Worm (Caenorhabditis elegans) whole organism, young adult: Measurements from ENCODE around the gene T01D3.3.

Experiments used
- B0035.1 ChIP-seq: sonication (generic microtip); optimal IDR thresholded peaks from 2 replicates; lab custom pipeline; 2016; ENCODE audit warnings: missing genetic modification characterization, mild to moderate bottlenecking, missing compliant biosample characterization, missing genotype, missing genetic modification reagents
- F23B12.7 ChIP-seq: sonication (generic microtip); optimal IDR thresholded peaks from 2 replicates; lab custom pipeline; 2017; ENCODE audit warnings: missing genetic modification characterization, mild to moderate bottlenecking, missing compliant biosample characterization, antibody characterized with exemption, moderate library complexity; ENCODE audit not compliant: insufficient read depth
- F33H1.4 ChIP-seq: fragments of 200-800 bp; sonication (Bioruptor generic); IDR thresholded peaks from 2 replicates; pipeline ENCODE4 v1.3.6; 2022; ENCODE audit warnings: missing genetic modification reagents, missing genetic modification characterization, missing compliant biosample characterization
- F57A8.1 ChIP-seq: fragments of 200-800 bp; sonication (Bioruptor generic); optimal IDR thresholded peaks from 2 replicates; lab custom pipeline; 2018; ENCODE audit warnings: mild to moderate bottlenecking, missing genetic modification characterization, moderate library complexity, missing compliant biosample characterization
- K11D2.4 ChIP-seq: fragments of 200-800 bp; sonication (Bioruptor generic); IDR thresholded peaks from 2 replicates; pipeline ENCODE4 v1.3.6; 2022; ENCODE audit warnings: missing genetic modification reagents, missing genetic modification characterization, missing compliant biosample characterization
- K12H6.12 ChIP-seq: fragments of 200-800 bp; sonication (Bioruptor generic); optimal IDR thresholded peaks from 2 replicates; lab custom pipeline; 2018; ENCODE audit warnings: mild to moderate bottlenecking, missing genetic modification characterization, missing compliant biosample characterization
- Y53G8AR.9 ChIP-seq: fragments of 200-800 bp; sonication (Bioruptor generic); conservative IDR thresholded peaks from 2 replicates; pipeline ENCODE4 v1.3.6; 2022; ENCODE audit warnings: missing genetic modification reagents, missing genetic modification characterization, missing compliant biosample characterization
- Y79H2A.3 ChIP-seq: fragments of 200-800 bp; sonication (Bioruptor generic); conservative IDR thresholded peaks from 2 replicates; pipeline ENCODE4 v1.3.6; 2022; ENCODE audit warnings: missing genetic modification reagents, missing genetic modification characterization, missing compliant biosample characterization
- ama-1 ChIP-seq, 3 experiments: fragments of 150-350 bp in 1 of 3; sonication (generic microtip) in 2 of 3; optimal IDR thresholded peaks; 2 replicates each; lab custom pipeline; 2014 to 2018; ENCODE audit warnings: missing biosample characterization in 2 of 3, missing genetic modification characterization in 2 of 3, missing genetic modification reagents in 2 of 3
- attf-3 ChIP-seq: fragments of 200-800 bp; sonication (Bioruptor generic); conservative IDR thresholded peaks from 2 replicates; pipeline ENCODE4 v1.3.6; 2022; ENCODE audit warnings: missing genetic modification reagents, missing genetic modification characterization, missing compliant biosample characterization
- attf-5 ChIP-seq: fragments of 200-800 bp; sonication (Bioruptor generic); optimal IDR thresholded peaks from 2 replicates; lab custom pipeline; 2018; ENCODE audit warnings: mild to moderate bottlenecking, missing genetic modification characterization, missing compliant biosample characterization
- attf-6 ChIP-seq: fragments of 200-800 bp; sonication (Bioruptor generic); IDR thresholded peaks from 2 replicates; pipeline ENCODE4 v1.3.6; 2022; ENCODE audit warnings: missing genetic modification reagents, missing genetic modification characterization, missing compliant biosample characterization
- cebp-1 ChIP-seq, 2 experiments: fragments of 200-800 bp in 1 of 2; sonication (Bioruptor generic) in 1 of 2; sonication (generic microtip) in 1 of 2; IDR thresholded peaks in 1 of 2; optimal IDR thresholded peaks in 1 of 2; 2 replicates each; pipeline versions ENCODE4 v1.3.6 to Lab custom; 2017 to 2022; ENCODE audit warnings: missing compliant biosample characterization in 2 of 2, missing genetic modification characterization in 2 of 2, mild to moderate bottlenecking in 1 of 2, missing genetic modification reagents in 1 of 2, moderate library complexity in 1 of 2
- ceh-27 ChIP-seq: fragments of 200-800 bp; sonication (Bioruptor generic); optimal IDR thresholded peaks from 2 replicates; lab custom pipeline; 2018; ENCODE audit warnings: mild to moderate bottlenecking, missing genetic modification characterization, moderate library complexity, missing compliant biosample characterization
- ceh-40 ChIP-seq: fragments of 200-800 bp; sonication (Bioruptor generic); IDR thresholded peaks from 2 replicates; pipeline ENCODE4 v1.3.6; 2022; ENCODE audit warnings: missing genetic modification characterization, missing compliant biosample characterization
- ceh-58 ChIP-seq: fragments of 200-800 bp; sonication (Bioruptor generic); IDR thresholded peaks from 2 replicates; pipeline ENCODE4 v1.3.6; 2022; ENCODE audit warnings: missing genetic modification characterization, missing compliant biosample characterization
- ceh-91 ChIP-seq: fragments of 200-800 bp; sonication (Bioruptor generic); IDR thresholded peaks from 2 replicates; pipeline ENCODE4 v1.3.6; 2022; ENCODE audit warnings: missing genetic modification reagents, missing genetic modification characterization, missing compliant biosample characterization
- chd-7 ChIP-seq: sonication (generic microtip); optimal IDR thresholded peaks from 2 replicates; lab custom pipeline; 2016; ENCODE audit warnings: mild to moderate bottlenecking, missing genetic modification characterization, moderate library complexity, missing compliant biosample characterization
- dox-1 ChIP-seq: fragments of 200-800 bp; sonication (Bioruptor generic); IDR thresholded peaks from 2 replicates; pipeline ENCODE4 v1.3.6; 2022; ENCODE audit warnings: missing genetic modification reagents, missing genetic modification characterization, missing compliant biosample characterization
- dpff-1 ChIP-seq: sonication (generic microtip); optimal IDR thresholded peaks from 2 replicates; lab custom pipeline; 2017; ENCODE audit warnings: mild to moderate bottlenecking, missing genetic modification characterization, missing compliant biosample characterization
- efl-1 ChIP-seq: fragments of 150-350 bp; optimal IDR thresholded peaks from 2 replicates; lab custom pipeline; 2014; ENCODE audit warnings: missing biosample characterization, missing genetic modification reagents, missing genetic modification characterization
- egrh-3 ChIP-seq: fragments of 200-800 bp; sonication (Bioruptor generic); IDR thresholded peaks from 2 replicates; pipeline ENCODE4 v1.3.6; 2022; ENCODE audit warnings: missing genetic modification reagents, missing genetic modification characterization, missing compliant biosample characterization
- ekl-4 ChIP-seq: fragments of 200-800 bp; sonication (Bioruptor generic); IDR thresholded peaks from 2 replicates; pipeline ENCODE4 v1.3.6; 2022; ENCODE audit warnings: missing genetic modification reagents, missing genetic modification characterization, missing compliant biosample characterization
- ets-4 ChIP-seq: fragments of 200-800 bp; sonication (Bioruptor generic); optimal IDR thresholded peaks from 2 replicates; lab custom pipeline; 2018; ENCODE audit warnings: mild to moderate bottlenecking, missing genetic modification characterization, missing compliant biosample characterization
- fkh-3 ChIP-seq: sonication (generic microtip); optimal IDR thresholded peaks from 2 replicates; lab custom pipeline; 2016; ENCODE audit warnings: mild to moderate bottlenecking, missing genetic modification characterization, missing compliant biosample characterization
- hmg-1.2 ChIP-seq: fragments of 200-800 bp; sonication (Bioruptor generic); IDR thresholded peaks from 2 replicates; pipeline ENCODE4 v1.3.6; 2022; ENCODE audit warnings: missing genetic modification reagents, missing genetic modification characterization, missing compliant biosample characterization
- let-526 ChIP-seq: fragments of 200-800 bp; sonication (Bioruptor generic); IDR thresholded peaks from 2 replicates; pipeline ENCODE4 v1.3.6; 2022; ENCODE audit warnings: missing genetic modification reagents, missing genetic modification characterization, missing compliant biosample characterization
- lin-35 ChIP-seq, 3 experiments: fragments of 150-350 bp in 2 of 3; sonication (generic microtip) in 1 of 3; optimal IDR thresholded peaks; 2 replicates each; lab custom pipeline; 2014 to 2018; ENCODE audit warnings: missing biosample characterization in 3 of 3, missing genetic modification characterization in 3 of 3, missing genetic modification reagents in 3 of 3
- lin-40 ChIP-seq: sonication (generic microtip); optimal IDR thresholded peaks from 2 replicates; lab custom pipeline; 2016; ENCODE audit warnings: missing genetic modification characterization, mild to moderate bottlenecking, missing compliant biosample characterization, missing genotype, missing genetic modification reagents
- madf-10 ChIP-seq: sonication (generic microtip); optimal IDR thresholded peaks from 2 replicates; lab custom pipeline; 2016; ENCODE audit warnings: mild to moderate bottlenecking, missing genetic modification characterization, missing compliant biosample characterization
- madf-3 ChIP-seq: fragments of 200-800 bp; sonication (Bioruptor generic); IDR thresholded peaks from 2 replicates; pipeline ENCODE4 v1.3.6; 2022; ENCODE audit warnings: missing genetic modification reagents, missing genetic modification characterization, missing compliant biosample characterization
- madf-6 ChIP-seq: fragments of 200-800 bp; sonication (Bioruptor generic); IDR thresholded peaks from 2 replicates; pipeline ENCODE4 v1.3.6; 2022; ENCODE audit warnings: missing genetic modification reagents, missing genetic modification characterization, missing compliant biosample characterization
- mxl-1 ChIP-seq: sonication (generic microtip); optimal IDR thresholded peaks from 2 replicates; lab custom pipeline; 2016; ENCODE audit warnings: missing genetic modification characterization, missing compliant biosample characterization
- nfyb-1 ChIP-seq: fragments of 200-800 bp; sonication (Bioruptor generic); IDR thresholded peaks from 2 replicates; pipeline ENCODE4 v1.3.6; 2022; ENCODE audit warnings: missing genetic modification reagents, missing genetic modification characterization, missing compliant biosample characterization
- nhr-27 ChIP-seq: fragments of 200-800 bp; sonication (Bioruptor generic); optimal IDR thresholded peaks from 2 replicates; lab custom pipeline; 2018; ENCODE audit warnings: mild to moderate bottlenecking, missing genetic modification characterization, moderate library complexity, missing compliant biosample characterization
- nhr-80 ChIP-seq: sonication (generic microtip); optimal IDR thresholded peaks from 2 replicates; lab custom pipeline; 2016; ENCODE audit warnings: missing genetic modification characterization, missing compliant biosample characterization
- pbrm-1 ChIP-seq: fragments of 200-800 bp; sonication (Bioruptor generic); IDR thresholded peaks from 2 replicates; pipeline ENCODE4 v1.3.6; 2022; ENCODE audit warnings: missing genetic modification reagents, missing genetic modification characterization, missing compliant biosample characterization
- rcor-1 ChIP-seq: fragments of 200-800 bp; sonication (Bioruptor generic); IDR thresholded peaks from 2 replicates; pipeline ENCODE4 v1.3.6; 2022; ENCODE audit warnings: missing genetic modification reagents, missing genetic modification characterization, missing compliant biosample characterization
- repo-1 ChIP-seq: sonication (generic microtip); optimal IDR thresholded peaks from 2 replicates; lab custom pipeline; 2017; ENCODE audit warnings: mild to moderate bottlenecking, missing genetic modification characterization, missing compliant biosample characterization
- snpc-1.1 ChIP-seq: sonication (generic microtip); optimal IDR thresholded peaks from 2 replicates; lab custom pipeline; 2017; ENCODE audit warnings: missing genetic modification characterization, mild to moderate bottlenecking, missing compliant biosample characterization, antibody characterized with exemption, moderate library complexity, missing genotype, missing genetic modification reagents; ENCODE audit not compliant: insufficient read depth
- somi-1 ChIP-seq: fragments of 200-800 bp; sonication (Bioruptor generic); optimal IDR thresholded peaks from 2 replicates; lab custom pipeline; 2018; ENCODE audit warnings: mild to moderate bottlenecking, missing genetic modification characterization, missing compliant biosample characterization
- tlf-1 ChIP-seq: fragments of 200-800 bp; sonication (Bioruptor generic); optimal IDR thresholded peaks from 2 replicates; lab custom pipeline; 2018; ENCODE audit warnings: mild to moderate bottlenecking, missing genetic modification characterization, missing compliant biosample characterization
- ztf-26 ChIP-seq: sonication (generic microtip); optimal IDR thresholded peaks from 2 replicates; lab custom pipeline; 2017; ENCODE audit warnings: missing genetic modification characterization, missing compliant biosample characterization

T01D3.3 gene

DNA sequence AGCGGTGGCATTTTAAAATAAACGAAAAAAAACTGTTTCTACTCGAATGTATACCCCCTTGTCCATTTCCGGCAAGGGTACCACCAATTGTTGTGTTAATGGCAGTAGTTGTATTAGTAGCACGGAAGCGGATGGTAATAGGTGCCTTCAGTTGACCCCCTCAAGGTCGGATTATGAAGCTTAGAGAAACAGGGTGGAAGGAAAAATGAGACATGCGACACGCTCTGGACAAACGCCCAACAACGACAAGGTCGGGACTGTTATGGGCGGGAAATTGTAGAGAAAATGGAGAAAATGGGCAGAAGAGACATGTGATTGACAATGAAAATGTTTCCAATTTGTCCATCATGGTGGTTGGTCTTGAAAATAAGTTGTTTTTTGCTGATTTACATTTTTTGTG, at the start of gene T01D3.3:
TSS of gene T01D3.3 (plus strand) at position 312 of the 400 bp plus-strand sequence.
- TF ChIP-seq ama-1 (optimal IDR thresholded peaks at IDR 0.05; lab: Kevin White, UChicago) (no peak), ama-1 (GFP tag; optimal IDR thresholded peaks at IDR 0.05; lab: Kevin White, UChicago) (no peak), F23B12.7 (no peak)
- TF ChIP-seq, all 124 proteins: peak for 0

DNA sequence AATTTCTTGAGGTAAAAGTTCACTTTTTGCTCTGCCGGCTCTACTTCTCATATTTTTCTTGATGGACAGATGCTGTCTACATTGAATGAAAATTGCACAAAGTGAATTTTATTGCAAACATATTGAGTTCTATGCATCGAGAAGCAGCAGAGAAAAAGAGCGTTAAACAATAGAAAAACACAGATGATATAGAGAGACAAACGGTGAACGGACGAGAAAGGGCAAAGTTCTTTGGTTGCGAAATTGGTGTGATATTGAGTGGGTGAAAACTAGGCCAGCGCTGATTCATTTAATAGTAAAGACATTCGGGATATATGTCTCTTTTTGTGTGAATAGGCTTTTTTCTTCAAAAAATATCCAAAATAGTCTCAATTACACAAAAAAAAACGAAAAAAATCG, 49.7 kb upstream of the T01D3.3 start:
- peak; percentile 8 for TF ChIP-seq nhr-80
- TF ChIP-seq attf-6 (GFP tag; lab: Robert Waterston, UW): no peak
- no peak for TF ChIP-seq efl-1
- 0 out of 2 replicates have a peak, but pooled peaks have one; percentile 20 for TF ChIP-seq Y53G8AR.9 (GFP tag; lab: Robert Waterston, UW)
- 0 out of 2 replicates have a peak, but pooled peaks have one; percentile 29 for TF ChIP-seq K11D2.4 (GFP tag; lab: Robert Waterston, UW)
- 0 out of 2 replicates have a peak, but pooled peaks have one; percentile 71 for TF ChIP-seq madf-3
- 0 out of 2 replicates have a peak, but pooled peaks have one; percentile 23 for TF ChIP-seq nfyb-1 (GFP tag; lab: Robert Waterston, UW)
- TF ChIP-seq snpc-1.1 (tag; lab: Kevin White, UChicago): peak; percentile 14
- peak; percentile 67 for TF ChIP-seq cebp-1 (GFP tag; IDR thresholded peaks at IDR 0.05; lab: Robert Waterston, UW)
- TF ChIP-seq cebp-1 (tag; optimal IDR thresholded peaks at IDR 0.05; lab: Kevin White, UChicago): peak; percentile 76

ce11 chrV:13655202-13655764, 48.8 kb upstream of the T01D3.3 start:
- TF ChIP-seq attf-5 (GFP tag; lab: Kevin White, UChicago) (peak; percentile 6), hmg-1.2 (GFP tag; lab: Robert Waterston, UW) (peak; percentile 39), tlf-1 (GFP tag; lab: Kevin White, UChicago) (peak; percentile 3), fkh-3 (no peak), ekl-4 (GFP tag; lab: Robert Waterston, UW) (no peak), ceh-27 (peak; percentile 33), Y79H2A.3 (GFP tag; lab: Robert Waterston, UW) (0 out of 2 replicates have a peak, but pooled peaks have one; percentile 27), ztf-26 (peak; percentile 37), rcor-1 (GFP tag; lab: Robert Waterston, UW) (0 out of 2 replicates have a peak, but pooled peaks have one; percentile 13), madf-10 (no peak), F33H1.4 (GFP tag; lab: Robert Waterston, UW) (no peak), somi-1 (GFP tag; lab: Kevin White, UChicago) (peak; percentile 38), mxl-1 (tag; lab: Kevin White, UChicago) (no peak), chd-7 (tag; lab: Kevin White, UChicago) (peak; percentile 63), dox-1 (GFP tag; lab: Robert Waterston, UW) (peak; percentile 41; the same call in 1 of the 2 replicates), ceh-91 (GFP tag; lab: Robert Waterston, UW) (no peak), lin-40 (tag; lab: Kevin White, UChicago) (peak; percentile 29), ceh-40 (GFP tag; lab: Robert Waterston, UW) (0 out of 2 replicates have a peak, but pooled peaks have one; percentile 53), let-526 (0 out of 2 replicates have a peak, but pooled peaks have one; percentile 9), B0035.1 (no peak), nfyb-1 (GFP tag; lab: Robert Waterston, UW) (0 out of 2 replicates have a peak, but pooled peaks have one; percentile 46), K11D2.4 (GFP tag; lab: Robert Waterston, UW) (0 out of 2 replicates have a peak, but pooled peaks have one; percentile 37), madf-6 (no peak), attf-3 (GFP tag; lab: Robert Waterston, UW) (no peak), egrh-3 (GFP tag; lab: Robert Waterston, UW) (peak; percentile 79), pbrm-1 (GFP tag; lab: Robert Waterston, UW) (no peak), ceh-58 (GFP tag; lab: Robert Waterston, UW) (0 out of 2 replicates have a peak, but pooled peaks have one; percentile 77), F57A8.1 (GFP tag; lab: Kevin White, UChicago) (no peak), repo-1 (tag; lab: Kevin White, UChicago) (peak; percentile 21), lin-35 (GFP tag; optimal IDR thresholded peaks at IDR 0.05; lab: Kevin White, UChicago) (peak in 1 of 3 experiments; percentile 61), ets-4 (GFP tag; lab: Kevin White, UChicago) (no peak), K12H6.12 (tag; lab: Kevin White, UChicago) (peak; percentile 46), dpff-1 (tag; lab: Kevin White, UChicago) (no peak), nhr-27 (tag; lab: Kevin White, UChicago) (no peak)
